Fruit fly (Drosophila melanogaster) whole organism, embryonic: Measurements from ENCODE around the gene CG34248.

Experiments used
- Atf6 ChIP-seq: fragments of 200-800 bp; sonication (Bioruptor generic); IDR thresholded peaks from 2 replicates; pipeline ENCODE4 v1.3.6; 2022; ENCODE audit warnings: missing biosample characterization, missing genetic modification characterization
- Blimp-1 ChIP-seq: fragments of 200-800 bp; sonication (Bioruptor generic); optimal IDR thresholded peaks from 3 replicates; lab custom pipeline; 2018; ENCODE audit warnings: missing biosample characterization, missing genetic modification characterization, mild to moderate bottlenecking, moderate library complexity, missing genetic modification reagents
- BtbVII ChIP-seq: fragments of 200-800 bp; sonication (Bioruptor generic); optimal IDR thresholded peaks from 3 replicates; lab custom pipeline; 2017; ENCODE audit warnings: missing biosample characterization, mild to moderate bottlenecking, missing genetic modification characterization
- CG11504 ChIP-seq: fragments of 200-800 bp; sonication (Bioruptor generic); optimal IDR thresholded peaks from 3 replicates; lab custom pipeline; 2019; ENCODE audit warnings: missing biosample characterization, mild to moderate bottlenecking, missing genetic modification characterization, moderate library complexity
- CG14050 ChIP-seq: fragments of 200-800 bp; sonication (Bioruptor generic); IDR thresholded peaks from 3 replicates; pipeline ENCODE4 v1.3.6; 2022; ENCODE audit warnings: missing biosample characterization, missing genetic modification characterization
- CG14710 ChIP-seq: fragments of 200-800 bp; sonication (Bioruptor generic); optimal IDR thresholded peaks from 3 replicates; lab custom pipeline; 2019; ENCODE audit warnings: missing biosample characterization, mild to moderate bottlenecking, missing genetic modification characterization, moderate library complexity
- CG15269 ChIP-seq: fragments of 200-800 bp; sonication (Bioruptor generic); optimal IDR thresholded peaks from 2 replicates; lab custom pipeline; 2018; ENCODE audit warnings: missing biosample characterization, mild to moderate bottlenecking, missing genetic modification characterization, moderate library complexity
- CG1603 ChIP-seq: fragments of 200-800 bp; sonication (Bioruptor generic); optimal IDR thresholded peaks from 2 replicates; lab custom pipeline; 2019; ENCODE audit warnings: missing biosample characterization, mild to moderate bottlenecking, missing genetic modification characterization, moderate library complexity
- CG17359 ChIP-seq: fragments of 200-800 bp; sonication (Bioruptor generic); optimal IDR thresholded peaks from 3 replicates; lab custom pipeline; 2018; ENCODE audit warnings: missing biosample characterization, mild to moderate bottlenecking, missing genetic modification characterization, moderate library complexity
- CG18011 ChIP-seq: fragments of 200-800 bp; sonication (Bioruptor generic); optimal IDR thresholded peaks from 2 replicates; lab custom pipeline; 2017; ENCODE audit warnings: missing biosample characterization, missing genetic modification characterization, mild to moderate bottlenecking, moderate library complexity, missing genotype
- CG2199 ChIP-seq: fragments of 200-800 bp; sonication (Bioruptor generic); IDR thresholded peaks from 3 replicates; pipeline ENCODE4 v1.3.6; 2022; ENCODE audit warnings: missing biosample characterization, missing genetic modification characterization
- CG2202 ChIP-seq: fragments of 200-800 bp; sonication (Bioruptor generic); optimal IDR thresholded peaks from 2 replicates; lab custom pipeline; 2018; ENCODE audit warnings: missing biosample characterization, mild to moderate bottlenecking, missing genetic modification characterization
- CG2678 ChIP-seq: fragments of 200-800 bp; sonication (Bioruptor generic); optimal IDR thresholded peaks from 3 replicates; lab custom pipeline; 2019; ENCODE audit warnings: missing biosample characterization, mild to moderate bottlenecking, missing genetic modification characterization, moderate library complexity
- CG2712 ChIP-seq: fragments of 200-800 bp; optimal IDR thresholded peaks from 3 replicates; lab custom pipeline; 2019; ENCODE audit warnings: missing biosample characterization, mild to moderate bottlenecking, missing genetic modification characterization, moderate library complexity
- CG30020 ChIP-seq: fragments of 200-800 bp; optimal IDR thresholded peaks from 2 replicates; lab custom pipeline; 2019; ENCODE audit warnings: missing biosample characterization, mild to moderate bottlenecking, missing genetic modification characterization, moderate library complexity
- CG3281 ChIP-seq: fragments of 200-800 bp; sonication (Bioruptor generic); optimal IDR thresholded peaks from 3 replicates; lab custom pipeline; 2017; ENCODE audit warnings: missing biosample characterization, mild to moderate bottlenecking, missing genetic modification characterization
- CG6683 ChIP-seq: fragments of 200-800 bp; sonication (Bioruptor generic); optimal IDR thresholded peaks from 2 replicates; lab custom pipeline; 2017; ENCODE audit warnings: missing biosample characterization, mild to moderate bottlenecking, missing genetic modification characterization, missing genetic modification reagents
- CG7839 ChIP-seq: fragments of 200-800 bp; sonication (Bioruptor generic); optimal IDR thresholded peaks from 3 replicates; lab custom pipeline; 2018; ENCODE audit warnings: missing biosample characterization, mild to moderate bottlenecking, missing genetic modification characterization, moderate library complexity
- CG7928 ChIP-seq: fragments of 200-800 bp; sonication (Bioruptor generic); optimal IDR thresholded peaks from 2 replicates; lab custom pipeline; 2017; ENCODE audit warnings: missing biosample characterization, mild to moderate bottlenecking, missing genetic modification characterization
- CG9797 ChIP-seq: fragments of 200-800 bp; sonication (Bioruptor generic); optimal IDR thresholded peaks from 3 replicates; lab custom pipeline; 2018; ENCODE audit warnings: missing biosample characterization, mild to moderate bottlenecking, missing genetic modification characterization
- Doc2 ChIP-seq: fragments of 200-800 bp; sonication (Bioruptor generic); IDR thresholded peaks from 2 replicates; pipeline ENCODE4 v1.3.6; 2022; ENCODE audit warnings: missing biosample characterization, missing genetic modification characterization
- Dref ChIP-seq: fragments of 200-800 bp; sonication (Bioruptor generic); IDR thresholded peaks from 2 replicates; pipeline ENCODE4 v1.3.6; 2022; ENCODE audit warnings: missing biosample characterization, missing genetic modification characterization
- Jarid2 ChIP-seq: fragments of 200-800 bp; sonication (Bioruptor generic); optimal IDR thresholded peaks from 3 replicates; lab custom pipeline; 2017; ENCODE audit warnings: mild to moderate bottlenecking, missing biosample characterization, missing genetic modification reagents, missing genetic modification characterization
- Lim3 ChIP-seq: fragments of 200-800 bp; sonication (Bioruptor generic); IDR thresholded peaks from 2 replicates; pipeline ENCODE4 v1.3.6; 2022; ENCODE audit warnings: missing biosample characterization, missing genetic modification characterization
- NFAT ChIP-seq: fragments of 200-800 bp; sonication (Bioruptor generic); IDR thresholded peaks from 2 replicates; pipeline ENCODE4 v1.3.6; 2022; ENCODE audit warnings: missing biosample characterization, missing genetic modification characterization
- Nf-YA ChIP-seq: fragments of 200-800 bp; sonication (Bioruptor generic); IDR thresholded peaks from 2 replicates; pipeline ENCODE4 v1.3.6; 2022; ENCODE audit warnings: missing biosample characterization, missing genetic modification characterization
- Oli ChIP-seq: fragments of 200-800 bp; sonication (Bioruptor generic); optimal IDR thresholded peaks from 2 replicates; lab custom pipeline; 2018; ENCODE audit warnings: missing biosample characterization, mild to moderate bottlenecking, missing genetic modification characterization, moderate library complexity
- PHDP ChIP-seq: fragments of 200-800 bp; sonication (Bioruptor generic); optimal IDR thresholded peaks from 3 replicates; lab custom pipeline; 2018; ENCODE audit warnings: missing biosample characterization, mild to moderate bottlenecking, missing genetic modification characterization, moderate library complexity
- Sox102F ChIP-seq: fragments of 200-800 bp; sonication (Bioruptor generic); optimal IDR thresholded peaks from 2 replicates; lab custom pipeline; 2018; ENCODE audit warnings: missing biosample characterization, mild to moderate bottlenecking, missing genetic modification characterization, moderate library complexity
- ash1 ChIP-seq: fragments of 200-800 bp; sonication (Bioruptor generic); optimal IDR thresholded peaks from 2 replicates; lab custom pipeline; 2018; ENCODE audit warnings: missing biosample characterization, mild to moderate bottlenecking, missing genetic modification characterization
- az2 ChIP-seq: fragments of 200-800 bp; sonication (Bioruptor generic); optimal IDR thresholded peaks from 3 replicates; lab custom pipeline; 2016; ENCODE audit warnings: missing biosample characterization, missing genetic modification characterization
- cad ChIP-seq: fragments of >200 bp; optimal IDR thresholded peaks from 2 replicates; lab custom pipeline; 2017; ENCODE audit warnings: missing biosample characterization, missing genetic modification characterization
- chinmo ChIP-seq: fragments of 200-800 bp; sonication (Bioruptor generic); IDR thresholded peaks from 4 replicates; pipeline ENCODE4 v1.3.6; 2022; ENCODE audit warnings: missing biosample characterization, missing genetic modification characterization; ENCODE audit not compliant: partially characterized antibody
- dati ChIP-seq: fragments of 200-800 bp; sonication (Bioruptor generic); IDR thresholded peaks from 2 replicates; pipeline ENCODE4 v1.3.6; 2022; ENCODE audit warnings: missing biosample characterization, missing genetic modification characterization
- dimm ChIP-seq: fragments of 200-800 bp; sonication (Bioruptor generic); IDR thresholded peaks from 2 replicates; pipeline ENCODE4 v1.3.6; 2022; ENCODE audit warnings: missing biosample characterization, missing genetic modification characterization
- grau ChIP-seq: fragments of 200-800 bp; optimal IDR thresholded peaks from 3 replicates; lab custom pipeline; 2019; ENCODE audit warnings: missing biosample characterization, mild to moderate bottlenecking, missing genetic modification characterization, moderate library complexity
- inv ChIP-seq: fragments of 200-800 bp; sonication (Bioruptor generic); IDR thresholded peaks from 2 replicates; pipeline ENCODE4 v1.3.6; 2022; ENCODE audit warnings: missing biosample characterization, missing genetic modification characterization; ENCODE audit not compliant: partially characterized antibody
- jumu ChIP-seq: fragments of 200-800 bp; sonication (Bioruptor generic); optimal IDR thresholded peaks from 3 replicates; lab custom pipeline; 2016; ENCODE audit warnings: missing biosample characterization, missing genetic modification characterization
- otp ChIP-seq: fragments of 200-800 bp; sonication (Bioruptor generic); IDR thresholded peaks from 3 replicates; pipeline ENCODE4, ENCODE4 v1.3.6; 2022; ENCODE audit warnings: missing biosample characterization, missing genetic modification characterization
- pzg ChIP-seq: fragments of 200-800 bp; sonication (Bioruptor generic); optimal IDR thresholded peaks from 3 replicates; lab custom pipeline; 2018; ENCODE audit warnings: missing biosample characterization, mild to moderate bottlenecking, missing genetic modification characterization, moderate library complexity
- sens ChIP-seq: fragments of 200-800 bp; sonication (Bioruptor generic); peaks from one replicate; lab custom pipeline; 2016; ENCODE audit warnings: missing biosample characterization, missing genetic modification characterization
- tap ChIP-seq: fragments of 200-800 bp; optimal IDR thresholded peaks from 3 replicates; lab custom pipeline; 2019; ENCODE audit warnings: missing biosample characterization, mild to moderate bottlenecking, missing genetic modification characterization, moderate library complexity
- tgo ChIP-seq: fragments of 200-800 bp; sonication (Bioruptor generic); IDR thresholded peaks from 3 replicates; pipeline ENCODE4 v1.3.6; 2022; ENCODE audit warnings: missing biosample characterization, missing genetic modification characterization
- tio ChIP-seq: fragments of 200-800 bp; sonication (Bioruptor generic); optimal IDR thresholded peaks from 2 replicates; lab custom pipeline; 2017; ENCODE audit warnings: missing biosample characterization, missing genetic modification characterization, inconsistent platforms
- tna ChIP-seq: fragments of 200-800 bp; sonication (Bioruptor generic); IDR thresholded peaks from 2 replicates; pipeline ENCODE4 v1.3.6; 2022; ENCODE audit warnings: missing biosample characterization, missing genetic modification characterization; ENCODE audit not compliant: partially characterized antibody
- ttk ChIP-seq: fragments of 200-800 bp; sonication (Bioruptor generic); IDR thresholded peaks from 2 replicates; pipeline ENCODE4 v2.1.2; 2022; ENCODE audit warnings: missing biosample characterization, missing genetic modification characterization
- tup ChIP-seq: fragments of 200-800 bp; sonication (Bioruptor generic); optimal IDR thresholded peaks from 2 replicates; lab custom pipeline; 2016; ENCODE audit warnings: missing biosample characterization, mild to moderate bottlenecking, missing genetic modification characterization, moderate library complexity
- unpg ChIP-seq: fragments of 200-800 bp; sonication (Bioruptor generic); optimal IDR thresholded peaks from 3 replicates; lab custom pipeline; 2018; ENCODE audit warnings: missing biosample characterization, mild to moderate bottlenecking, missing genetic modification characterization, moderate library complexity
- zfh2 ChIP-seq: fragments of 200-800 bp; sonication (Bioruptor generic); optimal IDR thresholded peaks from 2 replicates; lab custom pipeline; 2016; ENCODE audit warnings: missing biosample characterization, missing genetic modification characterization

The CG34248 gene

DNA sequence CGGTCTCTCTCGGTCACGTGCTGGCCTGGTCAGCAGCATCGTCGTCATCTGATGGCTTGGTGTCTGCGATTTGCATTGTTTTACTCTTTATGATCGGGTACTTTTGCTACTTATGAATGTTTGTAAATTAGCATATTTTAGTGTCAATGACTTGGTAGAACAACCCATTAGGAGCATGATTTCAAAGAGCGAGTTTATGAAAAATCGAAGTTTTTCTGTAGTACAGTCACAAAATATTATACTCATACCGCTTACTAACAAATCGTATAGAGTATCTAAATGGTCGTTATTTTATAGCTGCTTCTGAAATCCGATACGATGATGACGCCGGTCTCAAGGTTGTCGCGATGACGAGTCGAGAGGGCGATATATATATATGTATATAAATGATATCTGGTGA, 15.6 kb upstream of the CG34248 start (continued):
- TF ChIP-seq CG2712 (no peak), Jarid2 (GFP tag; lab: Kevin White, UChicago) (no peak), tgo (GFP tag; lab: Robert Waterston, UW) (peak; percentile 35; the same call in 2 of the 3 replicates), Atf6 (GFP tag; lab: Robert Waterston, UW) (no peak), tio (GFP tag; lab: Kevin White, UChicago) (no peak), tap (tag; lab: Kevin White, UChicago) (peak; percentile 40), tup (GFP tag; lab: Kevin White, UChicago) (no peak), CG14710 (tag; lab: Kevin White, UChicago) (no peak), CG2199 (GFP tag; lab: Robert Waterston, UW) (no peak), ash1 (GFP tag; lab: Kevin White, UChicago) (no peak), pzg (GFP tag; lab: Kevin White, UChicago) (no peak), CG9797 (no peak), CG1603 (tag; lab: Kevin White, UChicago) (no peak), dati (GFP tag; lab: Robert Waterston, UW) (no peak), tna (GFP tag; lab: Robert Waterston, UW) (no peak), Lim3 (GFP tag; lab: Robert Waterston, UW) (no peak), BtbVII (no peak), CG7928 (GFP tag; lab: Kevin White, UChicago) (no peak), grau (tag; lab: Kevin White, UChicago) (peak; percentile 35), dimm (no peak), inv (GFP tag; lab: Robert Waterston, UW) (no peak), PHDP (tag; lab: Kevin White, UChicago) (no peak), NFAT (no peak), Doc2 (GFP tag; lab: Robert Waterston, UW) (no peak), CG2202 (tag; lab: Kevin White, UChicago) (no peak), az2 (GFP tag; lab: Kevin White, UChicago) (no peak)

DNA sequence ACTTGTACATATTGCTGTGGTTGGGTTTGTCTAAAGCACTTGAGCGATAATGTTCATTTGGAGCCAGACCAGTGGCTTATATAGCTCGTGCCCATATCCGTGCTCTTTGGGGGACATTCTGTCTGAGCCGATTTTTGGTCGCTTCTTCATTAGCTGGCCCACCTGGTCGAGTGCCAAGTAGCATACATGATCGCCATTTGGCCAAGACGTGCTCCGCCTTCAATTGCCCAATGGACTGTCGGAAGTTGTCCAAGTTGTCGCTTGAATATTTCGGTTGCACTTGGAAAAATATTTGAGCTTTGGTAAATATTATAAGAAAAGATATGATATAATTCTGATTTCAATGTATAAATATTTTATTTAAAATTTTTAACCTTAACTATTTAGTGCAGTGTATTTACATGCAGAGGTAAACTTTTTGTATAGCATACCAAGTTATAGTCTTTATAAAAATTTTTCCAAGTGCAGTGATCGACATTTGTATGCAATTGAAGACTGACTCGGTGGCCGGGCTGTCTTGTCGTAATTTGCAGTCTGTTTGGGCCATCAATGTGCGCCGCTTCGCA, 14.7 kb upstream of the CG34248 start, which contains the start of gene CG13047:
Gene CG13047 (minus strand): TSS at position 51 of the 566 bp plus-strand sequence.
- TF ChIP-seq CG11504 (peak; percentile 55), sens (no peak), Doc2 (GFP tag; lab: Robert Waterston, UW) (no peak), Oli (tag; lab: Kevin White, UChicago) (peak; percentile 15), cad (GFP tag; lab: Kevin White, UChicago) (no peak), CG6683 (GFP tag; lab: Kevin White, UChicago) (no peak), Sox102F (peak; percentile 36), zfh2 (GFP tag; lab: Kevin White, UChicago) (no peak), tgo (GFP tag; lab: Robert Waterston, UW) (0 out of 3 replicates have a peak, but pooled peaks have one; percentile 21), CG17359 (tag; lab: Kevin White, UChicago) (peak; percentile 5), Blimp-1 (peak; percentile 7), CG30020 (tag; lab: Kevin White, UChicago) (no peak), CG2712 (peak; percentile 11), CG14050 (GFP tag; lab: Robert Waterston, UW) (no peak), Dref (no peak), CG7839 (tag; lab: Kevin White, UChicago) (peak; percentile 25), CG2678 (tag; lab: Kevin White, UChicago) (peak; percentile 36), jumu (GFP tag; lab: Kevin White, UChicago) (no peak), ttk (GFP tag; lab: Robert Waterston, UW) (no peak), otp (GFP tag; lab: Robert Waterston, UW) (no peak), chinmo (GFP tag; lab: Robert Waterston, UW) (0 out of 4 replicates have a peak, but pooled peaks have one; percentile 24), Nf-YA (GFP tag; lab: Robert Waterston, UW) (no peak), CG15269 (tag; lab: Kevin White, UChicago) (peak; percentile 28), CG3281 (no peak), unpg (GFP tag; lab: Kevin White, UChicago) (peak; percentile 2), CG18011 (GFP tag; lab: Kevin White, UChicago) (no peak)
